Worm (Caenorhabditis elegans) whole organism, L2 larva: ENCODE measurements around the gene T23F11.6.
A peak's percentile ranks its signal among the peaks of the same experiment; 100 is the strongest.

Source experiments
- C34F6.9 ChIP-seq: fragments of 150-350 bp; optimal IDR thresholded peaks from 2 replicates; lab custom pipeline; 2014; ENCODE audit warnings: missing biosample characterization, missing genetic modification characterization
- F13H6.1 ChIP-seq: sonication (generic microtip); optimal IDR thresholded peaks from 2 replicates; lab custom pipeline; 2016; ENCODE audit warnings: missing genetic modification characterization, missing compliant biosample characterization
- R02D3.7 ChIP-seq: fragments of 150-350 bp; optimal IDR thresholded peaks from 2 replicates; lab custom pipeline; 2014; ENCODE audit warnings: missing biosample characterization, missing genetic modification characterization
- ZK546.5 ChIP-seq: sonication (generic microtip); optimal IDR thresholded peaks from 2 replicates; lab custom pipeline; 2017; ENCODE audit warnings: missing biosample characterization, missing genetic modification characterization
- alr-1 ChIP-seq: fragments of 150-350 bp; optimal IDR thresholded peaks from 2 replicates; lab custom pipeline; 2014; ENCODE audit warnings: missing biosample characterization, missing genetic modification characterization
- ama-1 ChIP-seq: fragments of 150-350 bp; optimal IDR thresholded peaks from 2 replicates; lab custom pipeline; 2018; ENCODE audit warnings: inconsistent platforms
- ceh-16 ChIP-seq: fragments of 150-350 bp; optimal IDR thresholded peaks from 2 replicates; lab custom pipeline; 2014; ENCODE audit warnings: missing biosample characterization, missing genetic modification characterization
- crh-2 ChIP-seq: sonication (generic microtip); optimal IDR thresholded peaks from 2 replicates; lab custom pipeline; 2017; ENCODE audit warnings: missing biosample characterization, missing genetic modification characterization
- dmd-4 ChIP-seq: sonication (generic microtip); optimal IDR thresholded peaks from 2 replicates; lab custom pipeline; 2017; ENCODE audit warnings: missing biosample characterization, missing genetic modification characterization
- elt-1 ChIP-seq: fragments of 150-350 bp; optimal IDR thresholded peaks from 2 replicates; lab custom pipeline; 2014; ENCODE audit warnings: missing biosample characterization, missing genetic modification characterization
- elt-3 ChIP-seq: sonication (generic microtip); optimal IDR thresholded peaks from 2 replicates; lab custom pipeline; 2017; ENCODE audit warnings: missing biosample characterization, missing genetic modification characterization
- fos-1 ChIP-seq: fragments of 150-350 bp; optimal IDR thresholded peaks from 2 replicates; lab custom pipeline; 2014; ENCODE audit warnings: missing biosample characterization, missing genetic modification characterization
- lin-11 ChIP-seq: fragments of 150-350 bp; sonication (generic microtip); optimal IDR thresholded peaks from 2 replicates; lab custom pipeline; 2014; ENCODE audit warnings: missing biosample characterization, missing genetic modification characterization, inconsistent platforms, mixed read lengths
- lsy-2 ChIP-seq, 2 experiments: fragments of 150-350 bp in 1 of 2; sonication (generic microtip) in 1 of 2; optimal IDR thresholded peaks; 2 replicates each; lab custom pipeline; 2014 to 2017; ENCODE audit warnings: missing biosample characterization in 2 of 2, missing genetic modification characterization in 2 of 2
- mdl-1 ChIP-seq, 2 experiments: fragments of 150-350 bp in 1 of 2; sonication (generic microtip) in 1 of 2; optimal IDR thresholded peaks; 2 replicates each; lab custom pipeline; 2017; ENCODE audit warnings: missing biosample characterization in 2 of 2, missing genetic modification characterization in 2 of 2
- nhr-10 ChIP-seq: sonication (generic microtip); optimal IDR thresholded peaks from 2 replicates; lab custom pipeline; 2017; ENCODE audit warnings: missing biosample characterization, missing genetic modification characterization
- nhr-12 ChIP-seq: fragments of 150-350 bp; optimal IDR thresholded peaks from 2 replicates; lab custom pipeline; 2014; ENCODE audit warnings: missing biosample characterization, missing genetic modification characterization
- nhr-129 ChIP-seq: fragments of 150-350 bp; optimal IDR thresholded peaks from 2 replicates; lab custom pipeline; 2014; ENCODE audit warnings: missing biosample characterization, missing genetic modification characterization
- nhr-21 ChIP-seq: fragments of 150-350 bp; optimal IDR thresholded peaks from 2 replicates; lab custom pipeline; 2014; ENCODE audit warnings: missing biosample characterization, missing genetic modification characterization
- nhr-23 ChIP-seq: fragments of 150-350 bp; optimal IDR thresholded peaks from 2 replicates; lab custom pipeline; 2014; ENCODE audit warnings: missing biosample characterization, missing genetic modification reagents, missing genetic modification characterization
- nhr-237 ChIP-seq: fragments of 150-350 bp; optimal IDR thresholded peaks from 2 replicates; lab custom pipeline; 2014; ENCODE audit warnings: missing biosample characterization, missing genetic modification characterization
- nhr-25 ChIP-seq: fragments of 150-350 bp; sonication (generic microtip); optimal IDR thresholded peaks from 3 replicates; lab custom pipeline; 2014; ENCODE audit warnings: missing biosample characterization, missing genetic modification characterization
- nhr-6 ChIP-seq: fragments of 150-350 bp; optimal IDR thresholded peaks from 2 replicates; lab custom pipeline; 2014; ENCODE audit warnings: missing biosample characterization, missing genetic modification characterization
- sma-3 ChIP-seq: sonication (generic microtip); optimal IDR thresholded peaks from 2 replicates; lab custom pipeline; 2016; ENCODE audit warnings: missing genetic modification reagents, missing genetic modification characterization, missing compliant biosample characterization
- sma-9 ChIP-seq, 2 experiments: fragments of 150-350 bp in 1 of 2; sonication (generic microtip) in 1 of 2; optimal IDR thresholded peaks; 2 replicates each; lab custom pipeline; 2014 to 2016; ENCODE audit warnings: missing genetic modification characterization in 2 of 2, mild to moderate bottlenecking in 1 of 2, missing biosample characterization in 1 of 2, missing compliant biosample characterization in 1 of 2, missing genetic modification reagents in 1 of 2, moderate library complexity in 1 of 2
- snpc-4 ChIP-seq: fragments of 150-350 bp; optimal IDR thresholded peaks from 2 replicates; lab custom pipeline; 2014; ENCODE audit warnings: missing biosample characterization, missing genetic modification characterization
- unc-39 ChIP-seq: fragments of 150-350 bp; optimal IDR thresholded peaks from 2 replicates; lab custom pipeline; 2014; ENCODE audit warnings: missing biosample characterization, missing genetic modification characterization
- unc-55 ChIP-seq: fragments of 150-350 bp; sonication (generic microtip); optimal IDR thresholded peaks from 3 replicates; lab custom pipeline; 2014; ENCODE audit warnings: missing biosample characterization, missing genetic modification reagents, missing genetic modification characterization
- zag-1 ChIP-seq: fragments of 150-350 bp; optimal IDR thresholded peaks from 2 replicates; lab custom pipeline; 2014; ENCODE audit warnings: missing biosample characterization, missing genetic modification characterization
- ztf-4 ChIP-seq: fragments of 150-350 bp; optimal IDR thresholded peaks from 2 replicates; lab custom pipeline; 2014; ENCODE audit warnings: missing biosample characterization, missing genetic modification characterization

The T23F11.6 gene

DNA sequence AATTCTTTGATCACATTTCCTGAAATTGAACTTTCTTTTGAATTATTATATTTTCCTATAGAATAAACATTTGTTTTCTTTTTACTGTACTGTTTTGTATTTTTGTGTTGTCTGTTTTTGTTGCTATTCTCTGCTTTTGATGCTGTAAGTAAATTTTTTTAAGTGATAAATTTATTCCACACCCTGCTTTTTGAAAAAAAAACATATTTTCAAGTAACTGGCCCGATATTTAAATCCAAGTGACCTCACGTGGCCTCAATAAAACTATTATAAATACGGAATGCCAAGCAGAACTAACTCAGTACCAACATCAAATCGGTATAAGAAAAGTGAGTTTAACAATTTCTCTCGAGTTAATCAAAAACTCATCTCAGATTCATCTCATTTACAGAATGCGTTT is 19.6 kb downstream of the T23F11.6 start, which contains the start of gene clec-151:
clec-151 (plus strand) TSS at position 301 of the 400 bp plus-strand sequence.
- no peak for TF ChIP-seq nhr-23
- TF ChIP-seq nhr-129 (tag; lab: Kevin White, UChicago): no peak
- TF ChIP-seq ceh-16 (tag; lab: Kevin White, UChicago): no peak
- no peak for TF ChIP-seq nhr-25
- TF ChIP-seq nhr-6: no peak
- TF ChIP-seq ztf-4 (tag; lab: Kevin White, UChicago): no peak
- no peak for TF ChIP-seq elt-1
- no peak for TF ChIP-seq dmd-4 (tag; lab: Kevin White, UChicago)
- TF ChIP-seq, all 48 proteins: peak for 0

DNA sequence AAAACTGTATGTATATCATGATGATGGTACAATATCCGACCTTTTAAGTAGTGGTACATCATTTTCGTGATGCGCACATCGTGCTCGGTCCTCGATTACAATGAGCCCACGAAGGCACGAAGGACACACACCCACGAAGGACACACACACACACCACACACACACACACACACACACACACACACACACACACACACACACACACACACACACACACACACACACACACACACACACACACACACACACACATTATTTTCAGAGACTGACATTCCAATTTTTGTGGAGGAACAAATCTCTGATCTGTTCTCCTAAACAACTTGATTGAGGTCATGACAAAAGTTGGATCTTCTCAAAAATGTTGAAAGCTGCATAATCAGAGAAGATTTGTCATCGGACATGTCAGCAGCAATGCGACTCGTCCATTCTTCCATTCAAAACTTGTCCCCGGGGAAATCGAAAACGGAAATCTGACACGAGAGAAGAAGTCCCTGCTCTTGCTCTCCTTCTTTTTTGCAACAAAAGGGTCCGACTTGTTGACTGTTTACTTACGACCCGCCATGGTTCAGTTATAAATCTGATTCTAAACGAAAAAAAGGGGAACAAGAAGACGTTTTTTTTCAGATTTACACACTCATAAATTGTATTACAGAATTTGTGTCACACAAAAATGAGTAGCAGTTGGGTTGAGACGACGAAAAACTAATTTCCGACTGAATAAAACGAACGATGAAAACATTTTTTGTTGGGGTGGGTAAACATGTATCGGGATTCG is 21.4 kb downstream of the T23F11.6 start:
- TF ChIP-seq elt-1 (no peak), nhr-129 (tag; lab: Kevin White, UChicago) (no peak), lin-11 (tag; lab: Kevin White, UChicago) (no peak), alr-1 (no peak), unc-39 (tag; lab: Kevin White, UChicago) (no peak), C34F6.9 (tag; lab: Kevin White, UChicago) (no peak)

DNA sequence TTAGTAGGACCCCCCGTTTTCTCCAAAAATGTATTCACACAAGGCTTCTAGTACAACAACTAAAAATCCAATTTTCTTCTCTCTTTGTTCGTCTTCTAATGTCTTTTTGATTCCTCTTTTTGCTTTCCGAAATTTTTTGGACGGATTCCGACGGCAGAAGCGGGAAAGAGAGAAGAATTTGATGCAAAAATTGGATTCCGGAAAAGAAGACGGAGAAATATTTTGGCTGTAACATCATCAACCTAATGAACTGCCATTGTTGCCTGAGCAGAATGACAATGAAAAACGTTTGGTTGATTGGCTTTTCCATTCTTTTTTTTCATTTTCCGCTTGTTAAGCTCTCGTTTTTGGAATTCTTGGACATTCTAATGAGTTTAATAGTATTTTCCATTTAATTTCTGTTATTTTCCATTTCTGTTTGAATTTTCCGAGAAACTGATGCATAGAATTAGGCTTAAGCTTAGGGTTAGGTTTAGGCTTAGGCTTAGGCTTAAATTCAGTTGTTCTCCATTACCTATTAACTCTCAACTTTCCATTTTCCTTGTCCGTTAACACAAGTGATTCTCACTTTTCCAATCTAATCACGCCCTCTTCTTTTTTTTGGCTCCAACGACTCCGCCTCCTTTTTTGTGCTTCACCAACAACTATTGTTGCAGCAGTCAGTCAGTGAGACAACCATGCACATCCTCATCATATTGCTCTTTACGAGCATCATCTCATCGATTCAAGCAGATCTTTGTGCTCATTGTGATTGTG is 25.2 kb downstream of the T23F11.6 start, which contains the start of gene lron-5:
lron-5 (plus strand) TSS at position 655 of the 756 bp plus-strand sequence.
- no peak for TF ChIP-seq fos-1 (tag; lab: Kevin White, UChicago)
- no peak for TF ChIP-seq R02D3.7 (tag; lab: Kevin White, UChicago)
- no peak for TF ChIP-seq nhr-10 (tag; lab: Kevin White, UChicago)
- TF ChIP-seq lin-11 (tag; lab: Kevin White, UChicago): no peak
- no peak for TF ChIP-seq unc-55
- no peak for TF ChIP-seq ZK546.5 (tag; lab: Kevin White, UChicago)
- no peak for TF ChIP-seq zag-1 (tag; lab: Kevin White, UChicago)
- no peak for TF ChIP-seq mdl-1 (tag; optimal IDR thresholded peaks at IDR 0.05; lab: Kevin White, UChicago)
- TF ChIP-seq sma-9 (GFP tag; optimal IDR thresholded peaks at IDR 0.05; lab: Kevin White, UChicago): no peak
- no peak for TF ChIP-seq sma-9 (tag; optimal IDR thresholded peaks at IDR 0.05; lab: Kevin White, UChicago)
- TF ChIP-seq ztf-4 (tag; lab: Kevin White, UChicago): no peak

DNA sequence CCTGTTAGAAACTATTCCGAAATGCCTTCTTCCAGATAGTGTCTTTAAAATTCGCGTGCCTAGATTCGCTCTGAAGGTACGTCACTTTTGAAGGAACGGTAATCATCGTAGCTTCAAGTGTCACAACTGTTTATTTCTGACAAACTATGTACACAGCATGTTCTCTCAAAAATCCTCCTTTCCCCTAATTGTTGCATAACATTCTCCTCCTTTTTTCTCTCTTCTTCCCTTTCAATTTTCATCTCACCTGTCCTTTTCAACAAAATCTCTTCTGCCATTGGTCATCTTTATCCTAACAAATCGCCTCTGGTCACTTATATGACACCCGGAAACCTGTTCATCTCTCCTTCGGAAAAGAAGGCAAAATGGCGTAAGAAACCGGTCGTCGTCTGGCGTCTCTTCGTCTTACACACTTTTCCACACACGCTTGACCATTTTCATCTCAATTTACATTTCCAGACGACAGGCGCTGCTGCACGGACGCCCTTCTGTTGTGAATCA is 31.6 kb downstream of the T23F11.6 start, which contains the start of gene lips-3:
lips-3 (plus strand) TSS at position 458 of the 501 bp plus-strand sequence.
- no peak for TF ChIP-seq elt-1
- TF ChIP-seq nhr-25: peak; percentile 35

DNA sequence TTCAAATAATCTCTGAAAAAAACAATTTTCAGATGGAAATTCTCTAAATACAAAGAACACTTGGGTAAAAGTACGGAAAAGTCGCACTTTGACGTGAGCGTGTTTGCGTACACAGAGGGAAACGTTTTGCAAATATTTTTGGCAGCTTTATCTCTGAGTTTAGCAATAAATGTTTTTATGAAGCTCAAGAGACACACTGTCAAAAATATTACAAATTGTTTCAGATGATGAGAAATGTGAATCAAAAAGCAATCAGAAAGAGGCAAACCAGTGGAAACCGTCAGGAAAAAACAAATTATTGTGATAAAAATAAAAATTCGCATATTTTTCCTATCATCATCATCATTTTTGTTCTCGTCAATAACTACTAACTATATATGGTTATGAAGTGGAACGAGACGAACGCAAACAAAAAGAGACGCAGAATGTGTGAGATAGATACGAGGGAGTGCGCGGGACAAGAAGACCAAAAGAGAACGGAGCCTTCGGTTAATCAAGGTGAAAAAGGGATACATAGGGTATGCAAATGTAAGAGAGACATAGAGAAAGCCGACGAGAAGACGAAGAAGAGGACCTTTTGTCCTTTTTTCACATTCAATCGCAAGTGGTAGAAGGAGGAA is 35.3 kb downstream of the T23F11.6 start, which contains the start of gene sel-2:
sel-2 (minus strand) TSS at position 51 of the 620 bp plus-strand sequence.
- no peak for TF ChIP-seq snpc-4 (tag; lab: Kevin White, UChicago)
- TF ChIP-seq nhr-129 (tag; lab: Kevin White, UChicago): peak; percentile 7
- TF ChIP-seq crh-2 (tag; lab: Kevin White, UChicago): no peak
- TF ChIP-seq elt-3: no peak
- TF ChIP-seq lsy-2 (tag; optimal IDR thresholded peaks at IDR 0.05; lab: Kevin White, UChicago): peak in 1 of 2 experiments; percentile 36
- TF ChIP-seq ZK546.5 (tag; lab: Kevin White, UChicago): no peak
- no peak for TF ChIP-seq nhr-21 (tag; lab: Kevin White, UChicago)
- TF ChIP-seq C34F6.9 (tag; lab: Kevin White, UChicago): peak; percentile 65
- no peak for TF ChIP-seq nhr-12
- TF ChIP-seq F13H6.1 (tag; lab: Kevin White, UChicago): peak; percentile 30
- no peak for TF ChIP-seq nhr-237 (tag; lab: Kevin White, UChicago)
- no peak for TF ChIP-seq unc-39 (tag; lab: Kevin White, UChicago)
- TF ChIP-seq ztf-4 (tag; lab: Kevin White, UChicago): no peak
- TF ChIP-seq sma-3: no peak
- peak; percentile 50 for TF ChIP-seq sma-9 (GFP tag; optimal IDR thresholded peaks at IDR 0.05; lab: Kevin White, UChicago)
- TF ChIP-seq sma-9 (tag; optimal IDR thresholded peaks at IDR 0.05; lab: Kevin White, UChicago): no peak
- TF ChIP-seq nhr-25: peak; percentile 47
- peak; percentile 36 for TF ChIP-seq unc-55
- TF ChIP-seq ama-1 (lab: Kevin White, UChicago): no peak
